Worm (Caenorhabditis elegans) whole organism, mixed stage, embryonic: ENCODE results near the gene flp-34.

Source experiments
- M03D4.4 ChIP-seq: sonication (generic microtip); optimal IDR thresholded peaks from 2 replicates; lab custom pipeline; 2017; ENCODE audit warnings: mild to moderate bottlenecking, missing genetic modification characterization, missing compliant biosample characterization
- bed-3 ChIP-seq: fragments of 200-800 bp; sonication (Bioruptor generic); optimal IDR thresholded peaks from 3 replicates; lab custom pipeline; 2018; ENCODE audit warnings: mild to moderate bottlenecking, missing genetic modification characterization, moderate library complexity, missing compliant biosample characterization
- blmp-1 ChIP-seq: fragments of 150-350 bp; optimal IDR thresholded peaks from 2 replicates; lab custom pipeline; 2014; ENCODE audit warnings: missing biosample characterization, missing genetic modification characterization
- ceh-39 ChIP-seq: fragments of 150-350 bp; optimal IDR thresholded peaks from 2 replicates; lab custom pipeline; 2014; ENCODE audit warnings: missing biosample characterization, missing genetic modification characterization
- ceh-43 ChIP-seq: fragments of 200-800 bp; sonication (Bioruptor generic); optimal IDR thresholded peaks from 2 replicates; lab custom pipeline; 2018; ENCODE audit warnings: mild to moderate bottlenecking, missing genetic modification characterization, moderate library complexity, missing compliant biosample characterization
- ceh-83 ChIP-seq: fragments of 200-800 bp; sonication (Bioruptor generic); optimal IDR thresholded peaks from 2 replicates; lab custom pipeline; 2018; ENCODE audit warnings: mild to moderate bottlenecking, missing genetic modification characterization, missing compliant biosample characterization
- ces-1 ChIP-seq: fragments of 150-350 bp; optimal IDR thresholded peaks from 2 replicates; lab custom pipeline; 2014; ENCODE audit warnings: missing biosample characterization, missing genetic modification reagents, missing genetic modification characterization
- cnd-1 ChIP-seq: fragments of 200-800 bp; sonication (Bioruptor generic); optimal IDR thresholded peaks from 2 replicates; lab custom pipeline; 2018; ENCODE audit warnings: mild to moderate bottlenecking, missing genetic modification characterization, missing compliant biosample characterization
- drap-1 ChIP-seq: fragments of 200-800 bp; sonication (Bioruptor generic); optimal IDR thresholded peaks from 3 replicates; lab custom pipeline; 2018; ENCODE audit warnings: mild to moderate bottlenecking, missing genetic modification characterization, missing compliant biosample characterization
- elt-1 ChIP-seq: sonication (generic microtip); optimal IDR thresholded peaks from 2 replicates; lab custom pipeline; 2017; ENCODE audit warnings: missing genetic modification characterization, mild to moderate bottlenecking, missing compliant biosample characterization, antibody characterized with exemption, moderate library complexity, borderline replicate concordance; ENCODE audit not compliant: insufficient read depth
- elt-3 ChIP-seq: fragments of 150-350 bp; optimal IDR thresholded peaks from 2 replicates; lab custom pipeline; 2014; ENCODE audit warnings: missing biosample characterization, missing genetic modification characterization
- flh-1 ChIP-seq: fragments of 200-800 bp; sonication (Bioruptor generic); optimal IDR thresholded peaks from 2 replicates; lab custom pipeline; 2018; ENCODE audit warnings: mild to moderate bottlenecking, missing genetic modification characterization, moderate library complexity, missing compliant biosample characterization
- ham-2 ChIP-seq: fragments of 200-800 bp; sonication (Bioruptor generic); optimal IDR thresholded peaks from 2 replicates; lab custom pipeline; 2018; ENCODE audit warnings: mild to moderate bottlenecking, missing genetic modification characterization, missing compliant biosample characterization
- hlh-1 ChIP-seq: fragments of 150-350 bp; optimal IDR thresholded peaks from 2 replicates; lab custom pipeline; 2014; ENCODE audit warnings: missing biosample characterization, missing genetic modification reagents, missing genetic modification characterization
- lin-13 ChIP-seq: fragments of 150-350 bp; optimal IDR thresholded peaks from 2 replicates; lab custom pipeline; 2014; ENCODE audit warnings: missing biosample characterization, missing genetic modification characterization
- lin-32 ChIP-seq: fragments of 200-800 bp; sonication (Bioruptor generic); optimal IDR thresholded peaks from 2 replicates; lab custom pipeline; 2018; ENCODE audit warnings: mild to moderate bottlenecking, missing genetic modification characterization, missing compliant biosample characterization
- lsy-2 ChIP-seq: fragments of 150-350 bp; optimal IDR thresholded peaks from 2 replicates; lab custom pipeline; 2014; ENCODE audit warnings: missing biosample characterization, missing genetic modification characterization
- mab-5 ChIP-seq: fragments of 150-350 bp; optimal IDR thresholded peaks from 2 replicates; lab custom pipeline; 2014; ENCODE audit warnings: missing biosample characterization, missing genetic modification characterization
- mep-1 ChIP-seq: fragments of 150-350 bp; optimal IDR thresholded peaks from 2 replicates; lab custom pipeline; 2017; ENCODE audit warnings: missing biosample characterization, missing genetic modification reagents, missing genetic modification characterization, inconsistent platforms
- mls-2 ChIP-seq: sonication (generic microtip); optimal IDR thresholded peaks from 2 replicates; lab custom pipeline; 2016; ENCODE audit warnings: mild to moderate bottlenecking, missing genetic modification characterization, moderate library complexity, missing compliant biosample characterization
- nhr-12 ChIP-seq: fragments of 150-350 bp; optimal IDR thresholded peaks from 2 replicates; lab custom pipeline; 2014; ENCODE audit warnings: missing biosample characterization, missing genetic modification characterization
- nhr-2 ChIP-seq: fragments of 150-350 bp; optimal IDR thresholded peaks from 2 replicates; lab custom pipeline; 2014; ENCODE audit warnings: missing biosample characterization, missing genetic modification characterization
- nhr-237 ChIP-seq: fragments of 150-350 bp; optimal IDR thresholded peaks from 2 replicates; lab custom pipeline; 2014; ENCODE audit warnings: missing biosample characterization, missing genetic modification characterization
- nhr-28 ChIP-seq: fragments of 150-350 bp; optimal IDR thresholded peaks from 2 replicates; lab custom pipeline; 2014; ENCODE audit warnings: missing biosample characterization, missing genetic modification characterization
- nhr-76 ChIP-seq: sonication (generic microtip); optimal IDR thresholded peaks from 2 replicates; lab custom pipeline; 2017; ENCODE audit warnings: missing biosample characterization, missing genetic modification characterization
- pha-4 ChIP-seq: fragments of 150-350 bp; optimal IDR thresholded peaks from 2 replicates; lab custom pipeline; 2018; ENCODE audit warnings: missing biosample characterization, missing genetic modification reagents, missing genetic modification characterization
- sem-2 ChIP-seq: fragments of 200-800 bp; sonication (Bioruptor generic); optimal IDR thresholded peaks from 2 replicates; lab custom pipeline; 2018; ENCODE audit warnings: mild to moderate bottlenecking, missing genetic modification characterization, missing compliant biosample characterization
- snpc-4 ChIP-seq: fragments of 150-350 bp; optimal IDR thresholded peaks from 2 replicates; lab custom pipeline; 2014; ENCODE audit warnings: missing biosample characterization, missing genetic modification characterization
- sptf-1 ChIP-seq: sonication (generic microtip); optimal IDR thresholded peaks from 2 replicates; lab custom pipeline; 2017; ENCODE audit warnings: mild to moderate bottlenecking, missing genetic modification characterization, moderate library complexity, missing compliant biosample characterization
- tbx-8 ChIP-seq: fragments of 200-800 bp; sonication (Bioruptor generic); optimal IDR thresholded peaks from 2 replicates; lab custom pipeline; 2018; ENCODE audit warnings: mild to moderate bottlenecking, missing genetic modification characterization, moderate library complexity, missing compliant biosample characterization
- unc-120 ChIP-seq: sonication (generic microtip); optimal IDR thresholded peaks from 2 replicates; lab custom pipeline; 2017; ENCODE audit warnings: missing genetic modification characterization, missing compliant biosample characterization; ENCODE audit not compliant: poor library complexity, severe bottlenecking
- unc-39 ChIP-seq: fragments of 150-350 bp; optimal IDR thresholded peaks from 2 replicates; lab custom pipeline; 2014; ENCODE audit warnings: missing biosample characterization, missing genetic modification characterization
- unc-62 ChIP-seq: fragments of 150-350 bp; optimal IDR thresholded peaks from 2 replicates; lab custom pipeline; 2014; ENCODE audit warnings: missing biosample characterization, missing genetic modification reagents, missing genetic modification characterization
- zip-8 ChIP-seq: fragments of 150-350 bp; optimal IDR thresholded peaks from 2 replicates; lab custom pipeline; 2014; ENCODE audit warnings: missing biosample characterization, missing genetic modification characterization
- ztf-11 ChIP-seq: fragments of 150-350 bp; optimal IDR thresholded peaks from 2 replicates; lab custom pipeline; 2014; ENCODE audit warnings: missing biosample characterization, missing genetic modification characterization

flp-34 gene

DNA sequence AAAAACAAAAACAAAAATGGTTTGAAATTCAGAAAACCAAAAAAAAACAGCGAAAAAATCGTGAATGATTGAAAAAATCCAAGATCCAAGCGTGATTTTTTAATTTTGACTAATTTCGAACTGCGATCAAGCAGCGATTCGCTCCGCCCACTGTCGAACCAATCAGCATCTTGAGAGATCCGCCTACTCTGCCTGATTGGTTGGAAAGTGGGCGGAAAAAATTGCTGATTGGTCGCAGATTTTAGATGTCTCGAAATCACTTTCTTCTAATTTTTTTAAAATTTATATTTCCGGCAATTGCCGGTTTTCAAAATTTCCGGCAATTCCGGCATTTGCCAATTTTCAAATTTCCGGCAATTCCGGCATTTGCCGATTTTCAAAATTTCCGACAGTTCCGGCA lies 18.0 kb downstream of the flp-34 start:
- no peak for TF ChIP-seq ceh-39 (tag; lab: Kevin White, UChicago)
- no peak for TF ChIP-seq elt-3 (tag; lab: Kevin White, UChicago)
- no peak for TF ChIP-seq ces-1 (GFP tag; lab: Kevin White, UChicago)
- TF ChIP-seq nhr-12 (tag; lab: Kevin White, UChicago): no peak
- TF ChIP-seq lin-32 (GFP tag; lab: Kevin White, UChicago): no peak
- no peak for TF ChIP-seq sem-2 (GFP tag; lab: Kevin White, UChicago)
- no peak for TF ChIP-seq ceh-43
- TF ChIP-seq unc-62 (GFP tag; lab: Kevin White, UChicago): no peak
- no peak for TF ChIP-seq mls-2 (tag; lab: Kevin White, UChicago)
- no peak for TF ChIP-seq tbx-8 (GFP tag; lab: Kevin White, UChicago)
- no peak for TF ChIP-seq cnd-1 (tag; lab: Kevin White, UChicago)

- TF ChIP-seq elt-1: no peak
- no peak for TF ChIP-seq zip-8 (tag; lab: Kevin White, UChicago)
- no peak for TF ChIP-seq mls-2 (tag; lab: Kevin White, UChicago)
- TF ChIP-seq lin-32 (GFP tag; lab: Kevin White, UChicago): no peak
- no peak for TF ChIP-seq ceh-39 (tag; lab: Kevin White, UChicago)
- no peak for TF ChIP-seq bed-3 (GFP tag; lab: Kevin White, UChicago)
Observed at ce11 chrV:1013637-1014036, 19.6 kb downstream of the flp-34 start.

- TF ChIP-seq flh-1 (GFP tag; lab: Kevin White, UChicago): no peak
- no peak for TF ChIP-seq sptf-1 (tag; lab: Kevin White, UChicago)
- TF ChIP-seq drap-1 (GFP tag; lab: Kevin White, UChicago): no peak
- no peak for TF ChIP-seq mls-2 (tag; lab: Kevin White, UChicago)
- no peak for TF ChIP-seq zip-8 (tag; lab: Kevin White, UChicago)
- no peak for TF ChIP-seq ceh-43
- TF ChIP-seq ces-1 (GFP tag; lab: Kevin White, UChicago): no peak
- no peak for TF ChIP-seq blmp-1 (tag; lab: Kevin White, UChicago)
- no peak for TF ChIP-seq nhr-28 (tag; lab: Kevin White, UChicago)
Observed at ce11 chrV:1009037-1009436, 24.2 kb downstream of the flp-34 start.

- TF ChIP-seq elt-3 (tag; lab: Kevin White, UChicago): no peak
- TF ChIP-seq nhr-237 (tag; lab: Kevin White, UChicago): no peak
- no peak for TF ChIP-seq sptf-1 (tag; lab: Kevin White, UChicago)
- no peak for TF ChIP-seq flh-1 (GFP tag; lab: Kevin White, UChicago)
- no peak for TF ChIP-seq pha-4
- TF ChIP-seq nhr-2 (tag; lab: Kevin White, UChicago): no peak
- no peak for TF ChIP-seq nhr-12 (tag; lab: Kevin White, UChicago)
- no peak for TF ChIP-seq lin-32 (GFP tag; lab: Kevin White, UChicago)
- no peak for TF ChIP-seq lsy-2
- TF ChIP-seq drap-1 (GFP tag; lab: Kevin White, UChicago): no peak
- no peak for TF ChIP-seq tbx-8 (GFP tag; lab: Kevin White, UChicago)
- no peak for TF ChIP-seq mab-5
- TF ChIP-seq bed-3 (GFP tag; lab: Kevin White, UChicago): no peak
- no peak for TF ChIP-seq hlh-1 (tag; lab: Kevin White, UChicago)
- TF ChIP-seq, all 35 proteins: peak for 0
Observed at ce11 chrV:1008503-1008902, 24.7 kb downstream of the flp-34 start, which contains the start of gene ergo-1. ergo-1 (plus strand) TSS chrV:1008803.

- TF ChIP-seq flh-1 (GFP tag; lab: Kevin White, UChicago) (no peak), cnd-1 (tag; lab: Kevin White, UChicago) (no peak), ham-2 (GFP tag; lab: Kevin White, UChicago) (no peak), lsy-2 (no peak), nhr-237 (tag; lab: Kevin White, UChicago) (no peak), mls-2 (tag; lab: Kevin White, UChicago) (no peak), elt-1 (no peak), mab-5 (no peak), elt-3 (tag; lab: Kevin White, UChicago) (no peak), snpc-4 (no peak), ztf-11 (tag; lab: Kevin White, UChicago) (no peak), nhr-2 (tag; lab: Kevin White, UChicago) (no peak)
Observed at ce11 chrV:1005877-1006276, 27.3 kb downstream of the flp-34 start.

DNA sequence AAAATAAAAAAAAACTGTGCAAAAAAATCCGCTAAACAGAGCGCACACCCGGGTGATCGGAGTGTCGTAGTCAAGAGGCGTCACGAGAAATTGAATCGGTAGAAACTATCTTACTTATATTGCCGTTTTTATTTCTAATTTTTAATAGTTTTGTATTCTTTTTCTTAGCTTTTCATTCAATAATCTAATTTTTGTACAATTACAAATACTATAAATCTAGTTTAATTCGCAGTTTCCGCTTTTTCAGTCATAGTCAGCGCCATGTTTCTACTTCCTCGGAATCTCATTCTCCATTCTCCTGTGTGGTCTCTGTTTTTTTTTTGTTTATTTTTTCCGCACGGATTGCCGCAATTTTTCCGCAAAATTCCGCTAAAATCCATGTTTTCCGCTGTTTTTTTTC lies 29.4 kb downstream of the flp-34 start:
- TF ChIP-seq mab-5: no peak
- no peak for TF ChIP-seq unc-120
- TF ChIP-seq bed-3 (GFP tag; lab: Kevin White, UChicago): peak; percentile 54
- TF ChIP-seq lin-13: peak; percentile 22
- TF ChIP-seq ceh-83 (GFP tag; lab: Kevin White, UChicago): peak; percentile 79
- TF ChIP-seq ceh-43: no peak
- peak; percentile 27 for TF ChIP-seq drap-1 (GFP tag; lab: Kevin White, UChicago)
- TF ChIP-seq pha-4: no peak
- peak; percentile 55 for TF ChIP-seq lin-32 (GFP tag; lab: Kevin White, UChicago)
- TF ChIP-seq tbx-8 (GFP tag; lab: Kevin White, UChicago): no peak
- TF ChIP-seq elt-1: no peak
- TF ChIP-seq mls-2 (tag; lab: Kevin White, UChicago): peak; percentile 64
- no peak for TF ChIP-seq unc-39 (tag; lab: Kevin White, UChicago)
- no peak for TF ChIP-seq nhr-28 (tag; lab: Kevin White, UChicago)
- TF ChIP-seq cnd-1 (tag; lab: Kevin White, UChicago): peak; percentile 45
- TF ChIP-seq blmp-1 (tag; lab: Kevin White, UChicago): no peak
- no peak for TF ChIP-seq nhr-76 (tag; lab: Kevin White, UChicago)
- TF ChIP-seq lsy-2: peak; percentile 45
- TF ChIP-seq sem-2 (GFP tag; lab: Kevin White, UChicago): peak; percentile 37
- TF ChIP-seq sptf-1 (tag; lab: Kevin White, UChicago): peak; percentile 77
- TF ChIP-seq ham-2 (GFP tag; lab: Kevin White, UChicago): no peak
- TF ChIP-seq mep-1 (tag; lab: Kevin White, UChicago): peak; percentile 65
- TF ChIP-seq M03D4.4 (tag; lab: Kevin White, UChicago): peak; percentile 56
- TF ChIP-seq ces-1 (GFP tag; lab: Kevin White, UChicago): peak; percentile 59
